Fruit fly (Drosophila melanogaster) whole organism, wandering third instar larva: ENCODE data around the gene CG6171.

Experiments
- CrebA ChIP-seq: fragments of 200-800 bp; sonication (Bioruptor generic); optimal IDR thresholded peaks from 2 replicates; lab custom pipeline; 2016; ENCODE audit warnings: missing biosample characterization, mild to moderate bottlenecking, missing genetic modification characterization, borderline replicate concordance
- Hnf4 ChIP-seq: fragments of 200-800 bp; sonication (Bioruptor generic); optimal IDR thresholded peaks from 2 replicates; lab custom pipeline; 2016; ENCODE audit warnings: missing biosample characterization, mild to moderate bottlenecking, missing genetic modification characterization
- Hr78 ChIP-seq: fragments of >200 bp; optimal IDR thresholded peaks from 2 replicates; lab custom pipeline; 2017; ENCODE audit warnings: missing biosample characterization, missing genetic modification characterization
- N ChIP-seq: fragments of >200 bp; optimal IDR thresholded peaks from 2 replicates; lab custom pipeline; 2018; ENCODE audit warnings: missing biosample characterization, missing external identifiers, missing genetic modification characterization
- OdsH ChIP-seq: fragments of 200-800 bp; sonication (Bioruptor generic); optimal IDR thresholded peaks from 2 replicates; lab custom pipeline; 2016; ENCODE audit warnings: missing biosample characterization, mild to moderate bottlenecking, missing genetic modification characterization
- dl ChIP-seq, 2 experiments: fragments of 175-275, 200-275 bp in 1 of 2; fragments of 200-275 bp in 1 of 2; sonication (Bioruptor generic); optimal IDR thresholded peaks; lab custom pipeline; 2018; ENCODE audit warnings: mild to moderate bottlenecking in 2 of 2, missing biosample characterization in 2 of 2, missing genetic modification characterization in 2 of 2, moderate library complexity in 2 of 2; ENCODE audit not compliant: partially characterized antibody in 2 of 2, insufficient read depth in 1 of 2
- fru ChIP-seq: fragments of 200-800 bp; sonication (Bioruptor generic); optimal IDR thresholded peaks from 3 replicates; lab custom pipeline; 2016; ENCODE audit warnings: missing biosample characterization, mild to moderate bottlenecking, missing genetic modification characterization
- jim ChIP-seq: fragments of 175-275, 200-325 bp; sonication (Bioruptor generic); optimal IDR thresholded peaks from 2 replicates; lab custom pipeline; 2016; ENCODE audit warnings: missing biosample characterization, mild to moderate bottlenecking, missing genetic modification characterization
- pan ChIP-seq: fragments of >200 bp; optimal IDR thresholded peaks from 2 replicates; lab custom pipeline; 2017
- sv ChIP-seq: fragments of 200-800 bp; sonication (Bioruptor generic); optimal IDR thresholded peaks from 3 replicates; lab custom pipeline; 2016; ENCODE audit warnings: missing biosample characterization, missing genetic modification characterization
- woc ChIP-seq: sonication (Bioruptor generic); optimal IDR thresholded peaks from 2 replicates; lab custom pipeline; 2016; ENCODE audit warnings: missing biosample characterization, mild to moderate bottlenecking, missing genetic modification characterization

DNA sequence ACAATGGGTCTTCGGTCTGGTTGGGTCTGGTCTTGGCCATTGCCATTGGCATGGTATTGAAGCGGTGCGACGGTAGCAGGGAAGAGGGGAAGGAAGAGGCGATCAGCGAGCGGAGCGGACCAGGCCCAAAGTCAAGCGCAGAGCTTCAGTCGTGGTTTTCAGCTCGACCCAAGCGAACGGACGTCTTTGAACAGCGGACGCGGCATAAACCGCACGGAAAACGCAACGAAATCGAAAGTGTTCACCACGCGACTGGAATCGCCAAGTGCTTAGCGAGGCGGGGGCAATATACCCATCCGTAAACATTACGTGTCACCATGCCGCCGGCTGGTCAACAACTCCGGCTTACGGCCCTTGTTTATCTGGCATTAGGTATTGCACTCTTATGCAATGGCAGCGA lies 47.3 kb downstream of the CG6171 start, which contains the start of gene CG14866:
- TF ChIP-seq OdsH (GFP tag; lab: Kevin White, UChicago) (no peak), pan (lab: Kevin White, UChicago) (no peak), Hnf4 (GFP tag; lab: Kevin White, UChicago) (no peak), sv (GFP tag; lab: Kevin White, UChicago) (no peak), dl (GFP tag; optimal IDR thresholded peaks at IDR 0.05; lab: Kevin White, UChicago; ENCODE audit: insufficient read depth in 1 of 2, partially characterized antibody in 2 of 2) (no peak), fru (no peak), jim (GFP tag; lab: Kevin White, UChicago) (no peak), Hr78 (no peak), woc (no peak), N (GFP tag; lab: Kevin White, UChicago) (no peak), CrebA (GFP tag; lab: Kevin White, UChicago) (no peak)
